Fruit fly (Drosophila melanogaster) whole organism, prepupa: Measurements from ENCODE around the gene MED14.

ENCODE experiments used
- Blimp-1 ChIP-seq: fragments of 200-800 bp; sonication (Bioruptor generic); optimal IDR thresholded peaks from 3 replicates; lab custom pipeline; 2017; ENCODE audit warnings: missing biosample characterization, missing genetic modification characterization, mild to moderate bottlenecking, moderate library complexity, missing genetic modification reagents
- CG11294 ChIP-seq: fragments of 200-800 bp; sonication (Bioruptor generic); IDR thresholded peaks from 2 replicates; pipeline ENCODE4 v1.3.6; 2022; ENCODE audit warnings: missing biosample characterization, missing genetic modification characterization
- CG11762 ChIP-seq: fragments of 200-800 bp; sonication (Bioruptor generic); optimal IDR thresholded peaks from 3 replicates; lab custom pipeline; 2016; ENCODE audit warnings: missing biosample characterization, missing genetic modification characterization; ENCODE audit not compliant: insufficient read depth
- CG11902 ChIP-seq: fragments of 200-800 bp; sonication (Bioruptor generic); optimal IDR thresholded peaks from 3 replicates; lab custom pipeline; 2016; ENCODE audit warnings: missing biosample characterization, missing genetic modification characterization
- CG15336 ChIP-seq: fragments of 200-800 bp; sonication (Bioruptor generic); IDR thresholded peaks from 2 replicates; pipeline ENCODE4 v1.3.6; 2022; ENCODE audit warnings: missing biosample characterization, missing genetic modification characterization
- CG1621 ChIP-seq: fragments of 200-800 bp; sonication (Bioruptor generic); optimal IDR thresholded peaks from 3 replicates; lab custom pipeline; 2018; ENCODE audit warnings: missing biosample characterization, mild to moderate bottlenecking, missing genetic modification characterization
- CG16779 ChIP-seq: fragments of 200-800 bp; sonication (Bioruptor generic); optimal IDR thresholded peaks from 3 replicates; lab custom pipeline; 2017; ENCODE audit warnings: missing biosample characterization, mild to moderate bottlenecking, missing genetic modification characterization
- CG32006 ChIP-seq: fragments of 200-800 bp; sonication (Bioruptor generic); optimal IDR thresholded peaks from 3 replicates; lab custom pipeline; 2017; ENCODE audit warnings: missing biosample characterization, mild to moderate bottlenecking, missing genetic modification characterization
- CG34406 ChIP-seq: fragments of 200-800 bp; sonication (Bioruptor generic); optimal IDR thresholded peaks from 3 replicates; lab custom pipeline; 2016; ENCODE audit warnings: missing biosample characterization, missing genetic modification characterization
- CG3919 ChIP-seq: fragments of 200-800 bp; sonication (Bioruptor generic); optimal IDR thresholded peaks from 3 replicates; lab custom pipeline; 2016; ENCODE audit warnings: missing biosample characterization, missing genetic modification characterization
- CG4318 ChIP-seq: fragments of 200-800 bp; sonication (Bioruptor generic); optimal IDR thresholded peaks from 3 replicates; lab custom pipeline; 2017; ENCODE audit warnings: missing biosample characterization, mild to moderate bottlenecking, missing genetic modification characterization
- CG6163 ChIP-seq: fragments of 200-800 bp; sonication (Bioruptor generic); IDR thresholded peaks from 3 replicates; pipeline ENCODE4 v1.3.6; 2022; ENCODE audit warnings: missing biosample characterization, missing genetic modification characterization
- CG6276 ChIP-seq: fragments of 200-800 bp; sonication (Bioruptor generic); optimal IDR thresholded peaks from 2 replicates; lab custom pipeline; 2017; ENCODE audit warnings: missing biosample characterization, mild to moderate bottlenecking, missing genetic modification characterization
- CG6792 ChIP-seq: fragments of 200-800 bp; sonication (Bioruptor generic); optimal IDR thresholded peaks from 3 replicates; lab custom pipeline; 2016; ENCODE audit warnings: missing biosample characterization, missing genetic modification characterization
- CG6808 ChIP-seq: fragments of 200-800 bp; sonication (Bioruptor generic); optimal IDR thresholded peaks from 3 replicates; lab custom pipeline; 2017; ENCODE audit warnings: missing biosample characterization, missing genetic modification characterization, mild to moderate bottlenecking, moderate library complexity, missing genetic modification reagents
- CG6854 ChIP-seq: fragments of 200-800 bp; sonication (Bioruptor generic); optimal IDR thresholded peaks from 2 replicates; lab custom pipeline; 2017; ENCODE audit warnings: missing biosample characterization, mild to moderate bottlenecking, missing genetic modification characterization
- CG7368 ChIP-seq: fragments of 200-800 bp; sonication (Bioruptor generic); optimal IDR thresholded peaks from 3 replicates; lab custom pipeline; 2016; ENCODE audit warnings: missing biosample characterization, missing genetic modification characterization
- CG8119 ChIP-seq: fragments of 200-800 bp; sonication (Bioruptor generic); IDR thresholded peaks from 3 replicates; pipeline ENCODE4 v1.3.6; 2022; ENCODE audit warnings: missing biosample characterization, missing genetic modification characterization
- CG8632 ChIP-seq: fragments of 200-800 bp; sonication (Bioruptor generic); optimal IDR thresholded peaks from 3 replicates; lab custom pipeline; 2016; ENCODE audit warnings: missing biosample characterization, missing genetic modification characterization
- CG9139 ChIP-seq: fragments of 200-800 bp; sonication (Bioruptor generic); optimal IDR thresholded peaks from 3 replicates; lab custom pipeline; 2017; ENCODE audit warnings: missing biosample characterization, mild to moderate bottlenecking, missing genetic modification characterization
- Eip75B ChIP-seq: fragments of 200-800 bp; sonication (Bioruptor generic); optimal IDR thresholded peaks from 3 replicates; lab custom pipeline; 2016; ENCODE audit warnings: missing biosample characterization, missing genetic modification characterization
- Eip93F ChIP-seq: fragments of 200-800 bp; sonication (Bioruptor generic); optimal IDR thresholded peaks from 2 replicates; lab custom pipeline; 2016; ENCODE audit warnings: missing biosample characterization, mild to moderate bottlenecking, missing genetic modification characterization
- Ets21C ChIP-seq: fragments of 200-800 bp; sonication (Bioruptor generic); optimal IDR thresholded peaks from 3 replicates; lab custom pipeline; 2016; ENCODE audit warnings: missing biosample characterization, missing genetic modification characterization
- Ets96B ChIP-seq: fragments of 200-800 bp; optimal IDR thresholded peaks from 2 replicates; lab custom pipeline; 2019; ENCODE audit warnings: missing biosample characterization, mild to moderate bottlenecking, missing genetic modification characterization, moderate library complexity
- Hr38 ChIP-seq: sonication (Bioruptor generic); optimal IDR thresholded peaks from 2 replicates; lab custom pipeline; 2016; ENCODE audit warnings: missing biosample characterization, missing genetic modification characterization
- Hr39 ChIP-seq: fragments of 200-800 bp; sonication (Bioruptor generic); optimal IDR thresholded peaks from 2 replicates; lab custom pipeline; 2016; ENCODE audit warnings: missing biosample characterization, missing genetic modification characterization
- Met ChIP-seq: fragments of 200-800 bp; sonication (Bioruptor generic); optimal IDR thresholded peaks from 3 replicates; lab custom pipeline; 2016; ENCODE audit warnings: missing biosample characterization, missing genetic modification characterization
- OdsH ChIP-seq: fragments of 200-800 bp; sonication (Bioruptor generic); optimal IDR thresholded peaks from 3 replicates; lab custom pipeline; 2016; ENCODE audit warnings: missing biosample characterization, missing genetic modification characterization
- Smox ChIP-seq: fragments of 200-800 bp; sonication (Bioruptor generic); optimal IDR thresholded peaks from 3 replicates; lab custom pipeline; 2016; ENCODE audit warnings: missing biosample characterization, missing genetic modification characterization
- Sox102F ChIP-seq: fragments of 200-800 bp; sonication (Bioruptor generic); optimal IDR thresholded peaks from 2 replicates; lab custom pipeline; 2016; ENCODE audit warnings: missing biosample characterization, mild to moderate bottlenecking, missing genetic modification characterization
- Sox14 ChIP-seq: fragments of 200-800 bp; sonication (Bioruptor generic); optimal IDR thresholded peaks from 3 replicates; lab custom pipeline; 2016; ENCODE audit warnings: missing biosample characterization, missing genetic modification characterization
- Sox15 ChIP-seq: fragments of 200-800 bp; sonication (Bioruptor generic); optimal IDR thresholded peaks from 3 replicates; lab custom pipeline; 2016; ENCODE audit warnings: missing biosample characterization, missing genetic modification characterization
- achi ChIP-seq: fragments of 200-800 bp; sonication (Bioruptor generic); optimal IDR thresholded peaks from 3 replicates; lab custom pipeline; 2016; ENCODE audit warnings: missing biosample characterization, missing genetic modification characterization
- acj6 ChIP-seq: fragments of 200-800 bp; sonication (Bioruptor generic); optimal IDR thresholded peaks from 3 replicates; lab custom pipeline; 2016; ENCODE audit warnings: missing biosample characterization, missing genetic modification characterization
- cyc ChIP-seq: fragments of 200-800 bp; sonication (Bioruptor generic); optimal IDR thresholded peaks from 3 replicates; lab custom pipeline; 2016; ENCODE audit warnings: missing biosample characterization, missing genetic modification characterization
- dac ChIP-seq: fragments of 200-800 bp; sonication (Bioruptor generic); optimal IDR thresholded peaks from 2 replicates; lab custom pipeline; 2017; ENCODE audit warnings: missing biosample characterization, mild to moderate bottlenecking, missing genetic modification characterization
- dsx ChIP-seq: fragments of 200-800 bp; optimal IDR thresholded peaks from 3 replicates; lab custom pipeline; 2019; ENCODE audit warnings: missing biosample characterization, mild to moderate bottlenecking, missing genetic modification characterization, moderate library complexity; ENCODE audit not compliant: poor library complexity, severe bottlenecking
- fd59A ChIP-seq: fragments of 200-800 bp; sonication (Bioruptor generic); optimal IDR thresholded peaks from 2 replicates; lab custom pipeline; 2017; ENCODE audit warnings: missing biosample characterization, mild to moderate bottlenecking, missing genetic modification characterization, missing genetic modification reagents
- fd85E ChIP-seq: fragments of 200-800 bp; sonication (Bioruptor generic); optimal IDR thresholded peaks from 3 replicates; lab custom pipeline; 2016; ENCODE audit warnings: missing biosample characterization, missing genetic modification characterization
- lz ChIP-seq: fragments of 200-800 bp; sonication (Bioruptor generic); optimal IDR thresholded peaks from 3 replicates; lab custom pipeline; 2016; ENCODE audit warnings: missing biosample characterization, missing genetic modification characterization
- net ChIP-seq: fragments of 200-800 bp; sonication (Bioruptor generic); optimal IDR thresholded peaks from 3 replicates; lab custom pipeline; 2016; ENCODE audit warnings: missing biosample characterization, missing genetic modification characterization
- pdm3 ChIP-seq: fragments of 200-800 bp; sonication (Bioruptor generic); optimal IDR thresholded peaks from 3 replicates; lab custom pipeline; 2016; ENCODE audit warnings: missing biosample characterization, missing genetic modification characterization
- salr ChIP-seq, 2 experiments: fragments of 200-800 bp; sonication (Bioruptor generic); optimal IDR thresholded peaks; 3 replicates each; lab custom pipeline; 2016 to 2018; ENCODE audit warnings: missing biosample characterization in 2 of 2, missing genetic modification characterization in 2 of 2, mild to moderate bottlenecking in 1 of 2
- ss ChIP-seq, 2 experiments: fragments of 200-800 bp; sonication (Bioruptor generic); optimal IDR thresholded peaks; 2 replicates in 1 of 2; 3 replicates in 1 of 2; lab custom pipeline; 2017 to 2018; ENCODE audit warnings: mild to moderate bottlenecking in 2 of 2, missing biosample characterization in 2 of 2, missing genetic modification characterization in 2 of 2, moderate library complexity in 1 of 2
- svp ChIP-seq: fragments of 200-800 bp; sonication (Bioruptor generic); peaks from one replicate; lab custom pipeline; 2016; ENCODE audit warnings: missing biosample characterization, missing genetic modification characterization
- topi ChIP-seq: fragments of 200-800 bp; sonication (Bioruptor generic); optimal IDR thresholded peaks from 3 replicates; lab custom pipeline; 2016; ENCODE audit warnings: missing biosample characterization, missing genetic modification characterization
- vri ChIP-seq: fragments of 200-800 bp; sonication (Bioruptor generic); optimal IDR thresholded peaks from 3 replicates; lab custom pipeline; 2016; ENCODE audit warnings: missing biosample characterization, mild to moderate bottlenecking, missing genetic modification characterization

The MED14 gene

DNA sequence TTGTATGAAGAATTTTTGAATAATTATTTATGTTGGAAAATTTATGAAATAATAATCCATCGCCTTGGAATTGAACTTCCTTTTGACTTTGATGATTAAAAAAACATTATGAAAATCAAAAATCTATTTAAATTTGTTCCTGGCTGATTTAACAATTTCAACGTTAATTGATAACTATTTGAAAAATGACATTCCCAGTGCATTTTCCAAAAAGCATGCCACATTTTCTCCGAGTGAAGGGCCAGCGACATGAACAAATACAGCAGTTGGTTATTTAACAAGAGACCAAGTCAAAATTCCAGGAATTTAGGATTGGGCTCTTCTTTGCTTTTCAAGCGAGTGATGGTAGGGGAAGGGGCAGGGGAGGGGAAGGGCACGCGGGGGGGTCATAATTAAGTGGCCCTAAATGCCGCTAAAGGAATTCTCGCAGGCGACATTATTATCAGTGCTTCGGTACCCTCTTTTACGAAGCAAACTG is 29.4 kb downstream of the MED14 start (continued):
- TF ChIP-seq CG8632 (GFP tag; lab: Kevin White, UChicago) = peak; percentile 54
- peak; percentile 76 for TF ChIP-seq topi
- peak; percentile 67 for TF ChIP-seq CG9139 (GFP tag; lab: Kevin White, UChicago)
- TF ChIP-seq Smox (GFP tag; lab: Kevin White, UChicago) = peak; percentile 68
- peak; percentile 73 for TF ChIP-seq lz (GFP tag; lab: Kevin White, UChicago)
- TF ChIP-seq vri = peak; percentile 55
- TF ChIP-seq Eip93F = peak; percentile 3
- peak; percentile 85 for TF ChIP-seq fd59A (GFP tag; lab: Kevin White, UChicago)
- TF ChIP-seq Sox102F = peak; percentile 55
- TF ChIP-seq Eip75B (GFP tag; lab: Kevin White, UChicago) = peak; percentile 64
- peak; percentile 53 for TF ChIP-seq Ets21C (GFP tag; lab: Kevin White, UChicago)
- no peak for TF ChIP-seq dac (GFP tag; lab: Kevin White, UChicago)
- peak; percentile 77 for TF ChIP-seq Sox14 (GFP tag; lab: Kevin White, UChicago)
- TF ChIP-seq CG6792 (GFP tag; lab: Kevin White, UChicago) = peak; percentile 65
- peak; percentile 28 for TF ChIP-seq Sox15
- TF ChIP-seq CG7368 = peak; percentile 31
- peak; percentile 35 for TF ChIP-seq CG4318 (GFP tag; lab: Kevin White, UChicago)
- peak; percentile 74 for TF ChIP-seq acj6 (GFP tag; lab: Kevin White, UChicago)
- TF ChIP-seq Hr39 = peak; percentile 74
- peak; percentile 77 for TF ChIP-seq OdsH (GFP tag; lab: Kevin White, UChicago)
- TF ChIP-seq CG11294 (GFP tag; lab: Robert Waterston, UW) = no peak
- peak; percentile 65 for TF ChIP-seq dsx (GFP tag; lab: Kevin White, UChicago)
- TF ChIP-seq CG6854 = no peak
- peak; percentile 59 for TF ChIP-seq CG34406 (GFP tag; lab: Kevin White, UChicago)
- peak; percentile 87 for TF ChIP-seq svp (GFP tag; lab: Kevin White, UChicago)
- TF ChIP-seq achi (GFP tag; lab: Kevin White, UChicago) = peak; percentile 69
- TF ChIP-seq CG3919 (GFP tag; lab: Kevin White, UChicago) = peak; percentile 72
- TF ChIP-seq Blimp-1 (GFP tag; lab: Kevin White, UChicago) = peak; percentile 36
- peak; percentile 36 for TF ChIP-seq CG11902 (GFP tag; lab: Kevin White, UChicago)
- peak; percentile 67 for TF ChIP-seq CG16779 (tag; lab: Kevin White, UChicago)
- no peak for TF ChIP-seq Hr38 (GFP tag; lab: Kevin White, UChicago)
- TF ChIP-seq CG8119 (GFP tag; lab: Robert Waterston, UW) = peak; percentile 68
- peak; percentile 49 for TF ChIP-seq CG11762 (GFP tag; lab: Kevin White, UChicago)
- peak; percentile 79 to 80 for TF ChIP-seq ss (GFP tag; optimal IDR thresholded peaks at IDR 0.05; lab: Kevin White, UChicago)
- TF ChIP-seq net = peak; percentile 59
- peak; percentile 67 for TF ChIP-seq CG32006
- TF ChIP-seq CG15336 (GFP tag; lab: Robert Waterston, UW) = peak; percentile 63

DNA sequence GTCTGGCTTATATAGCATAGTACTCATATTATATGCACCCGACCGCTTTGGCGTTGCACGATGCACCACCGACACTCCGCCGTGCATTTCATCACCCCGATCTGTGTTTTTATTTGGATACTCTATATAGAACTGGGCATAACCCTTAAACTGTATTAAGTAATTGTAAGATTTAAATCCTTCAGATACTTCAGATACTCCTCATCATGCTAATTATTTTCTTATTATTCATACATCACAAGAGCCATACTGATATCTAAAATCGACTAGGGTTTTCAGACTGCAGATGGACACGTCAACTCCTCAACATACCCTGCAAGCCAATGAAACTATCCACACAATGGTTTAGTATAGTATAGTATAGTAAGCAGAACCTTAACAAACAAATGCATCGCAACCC is 30.5 kb downstream of the MED14 start:
- no peak for TF ChIP-seq CG16779 (tag; lab: Kevin White, UChicago)
- peak; percentile 58 for TF ChIP-seq Ets96B (tag; lab: Kevin White, UChicago)
- no peak for TF ChIP-seq CG6808
- TF ChIP-seq Ets21C (GFP tag; lab: Kevin White, UChicago) = no peak
- peak; percentile 55 for TF ChIP-seq CG32006
- peak; percentile 10 for TF ChIP-seq cyc
- TF ChIP-seq Sox102F = no peak
- TF ChIP-seq CG8632 (GFP tag; lab: Kevin White, UChicago) = no peak
- TF ChIP-seq CG1621 (tag; lab: Kevin White, UChicago) = peak; percentile 24
- peak; percentile 63 for TF ChIP-seq CG11294 (GFP tag; lab: Robert Waterston, UW)
- peak; percentile 40 for TF ChIP-seq achi (GFP tag; lab: Kevin White, UChicago)
- TF ChIP-seq OdsH (GFP tag; lab: Kevin White, UChicago) = peak; percentile 11
- TF ChIP-seq fd85E (GFP tag; lab: Kevin White, UChicago) = no peak
- no peak for TF ChIP-seq CG4318 (GFP tag; lab: Kevin White, UChicago)
- TF ChIP-seq acj6 (GFP tag; lab: Kevin White, UChicago) = peak; percentile 24
- TF ChIP-seq dac (GFP tag; lab: Kevin White, UChicago) = no peak
- TF ChIP-seq salr (GFP tag; optimal IDR thresholded peaks at IDR 0.05; lab: Kevin White, UChicago) = peak in 1 of 2 experiments; percentile 2
- no peak for TF ChIP-seq CG7368
- no peak for TF ChIP-seq Met (GFP tag; lab: Kevin White, UChicago)
- TF ChIP-seq Smox (GFP tag; lab: Kevin White, UChicago) = no peak
- TF ChIP-seq CG3919 (GFP tag; lab: Kevin White, UChicago) = peak; percentile 11
- TF ChIP-seq CG6163 (GFP tag; lab: Robert Waterston, UW) = peak; percentile 63; the same call in 2 of the 3 replicates
- no peak for TF ChIP-seq CG8119 (GFP tag; lab: Robert Waterston, UW)
- no peak for TF ChIP-seq CG6792 (GFP tag; lab: Kevin White, UChicago)
- TF ChIP-seq svp (GFP tag; lab: Kevin White, UChicago) = peak; percentile 49
- no peak for TF ChIP-seq CG6276 (GFP tag; lab: Kevin White, UChicago)
- TF ChIP-seq pdm3 (GFP tag; lab: Kevin White, UChicago) = peak; percentile 31
- TF ChIP-seq ss (GFP tag; optimal IDR thresholded peaks at IDR 0.05; lab: Kevin White, UChicago) = no peak
- peak; percentile 33; the same call in 1 of the 2 replicates for TF ChIP-seq CG15336 (GFP tag; lab: Robert Waterston, UW)
